Worm (Caenorhabditis elegans): Measurements from ENCODE around the gene C34D4.3.

ce11 chrIV:7182818-7183217, 29.4 kb downstream of the C34D4.3 start:
- no peak for TF ChIP-seq elt-3 (tag; optimal IDR thresholded peaks at IDR 0.05)
- no peak for TF ChIP-seq mls-2 (tag; optimal IDR thresholded peaks at IDR 0.05)
- no peak for TF ChIP-seq lin-13 (tag; optimal IDR thresholded peaks at IDR 0.05)
- TF ChIP-seq ces-1 (GFP tag; optimal IDR thresholded peaks at IDR 0.05), result no peak
- TF ChIP-seq pha-4 (tag; optimal IDR thresholded peaks at IDR 0.05), result no peak
